Fruit fly (Drosophila melanogaster) whole organism, prepupa: ENCODE data around the gene CG14013.

Experiments used
- Blimp-1 ChIP-seq: fragments of 200-800 bp; sonication (Bioruptor generic); optimal IDR thresholded peaks from 3 replicates; lab custom pipeline; 2017; ENCODE audit warnings: missing biosample characterization, missing genetic modification characterization, mild to moderate bottlenecking, moderate library complexity, missing genetic modification reagents
- CG10631 ChIP-seq: fragments of 200-800 bp; sonication (Bioruptor generic); optimal IDR thresholded peaks from 2 replicates; lab custom pipeline; 2016; ENCODE audit warnings: missing biosample characterization, missing genetic modification characterization
- CG10669 ChIP-seq: fragments of 200-800 bp; sonication (Bioruptor generic); optimal IDR thresholded peaks from 3 replicates; lab custom pipeline; 2018; ENCODE audit warnings: missing biosample characterization, mild to moderate bottlenecking, missing genetic modification characterization, moderate library complexity
- CG11762 ChIP-seq: fragments of 200-800 bp; sonication (Bioruptor generic); optimal IDR thresholded peaks from 3 replicates; lab custom pipeline; 2016; ENCODE audit warnings: missing biosample characterization, missing genetic modification characterization; ENCODE audit not compliant: insufficient read depth
- CG11902 ChIP-seq: fragments of 200-800 bp; sonication (Bioruptor generic); optimal IDR thresholded peaks from 3 replicates; lab custom pipeline; 2016; ENCODE audit warnings: missing biosample characterization, missing genetic modification characterization
- CG15336 ChIP-seq: fragments of 200-800 bp; sonication (Bioruptor generic); IDR thresholded peaks from 2 replicates; pipeline ENCODE4 v1.3.6; 2022; ENCODE audit warnings: missing biosample characterization, missing genetic modification characterization
- CG1621 ChIP-seq: fragments of 200-800 bp; sonication (Bioruptor generic); optimal IDR thresholded peaks from 3 replicates; lab custom pipeline; 2018; ENCODE audit warnings: missing biosample characterization, mild to moderate bottlenecking, missing genetic modification characterization
- CG3032 ChIP-seq: fragments of 200-800 bp; optimal IDR thresholded peaks from 2 replicates; lab custom pipeline; 2019; ENCODE audit warnings: missing biosample characterization, mild to moderate bottlenecking, missing genetic modification characterization, moderate library complexity
- CG32006 ChIP-seq: fragments of 200-800 bp; sonication (Bioruptor generic); optimal IDR thresholded peaks from 3 replicates; lab custom pipeline; 2017; ENCODE audit warnings: missing biosample characterization, mild to moderate bottlenecking, missing genetic modification characterization
- CG34406 ChIP-seq: fragments of 200-800 bp; sonication (Bioruptor generic); optimal IDR thresholded peaks from 3 replicates; lab custom pipeline; 2016; ENCODE audit warnings: missing biosample characterization, missing genetic modification characterization
- CG6163 ChIP-seq: fragments of 200-800 bp; sonication (Bioruptor generic); IDR thresholded peaks from 3 replicates; pipeline ENCODE4 v1.3.6; 2022; ENCODE audit warnings: missing biosample characterization, missing genetic modification characterization
- CG6276 ChIP-seq: fragments of 200-800 bp; sonication (Bioruptor generic); optimal IDR thresholded peaks from 2 replicates; lab custom pipeline; 2017; ENCODE audit warnings: missing biosample characterization, mild to moderate bottlenecking, missing genetic modification characterization
- CG6792 ChIP-seq: fragments of 200-800 bp; sonication (Bioruptor generic); optimal IDR thresholded peaks from 3 replicates; lab custom pipeline; 2016; ENCODE audit warnings: missing biosample characterization, missing genetic modification characterization
- CG6808 ChIP-seq: fragments of 200-800 bp; sonication (Bioruptor generic); optimal IDR thresholded peaks from 3 replicates; lab custom pipeline; 2017; ENCODE audit warnings: missing biosample characterization, missing genetic modification characterization, mild to moderate bottlenecking, moderate library complexity, missing genetic modification reagents
- CG6854 ChIP-seq: fragments of 200-800 bp; sonication (Bioruptor generic); optimal IDR thresholded peaks from 2 replicates; lab custom pipeline; 2017; ENCODE audit warnings: missing biosample characterization, mild to moderate bottlenecking, missing genetic modification characterization
- CG7368 ChIP-seq: fragments of 200-800 bp; sonication (Bioruptor generic); optimal IDR thresholded peaks from 3 replicates; lab custom pipeline; 2016; ENCODE audit warnings: missing biosample characterization, missing genetic modification characterization
- CG8119 ChIP-seq: fragments of 200-800 bp; sonication (Bioruptor generic); IDR thresholded peaks from 3 replicates; pipeline ENCODE4 v1.3.6; 2022; ENCODE audit warnings: missing biosample characterization, missing genetic modification characterization
- CG8319 ChIP-seq: fragments of 200-800 bp; sonication (Bioruptor generic); optimal IDR thresholded peaks from 3 replicates; lab custom pipeline; 2016; ENCODE audit warnings: missing biosample characterization, missing genetic modification characterization
- CG8632 ChIP-seq: fragments of 200-800 bp; sonication (Bioruptor generic); optimal IDR thresholded peaks from 3 replicates; lab custom pipeline; 2016; ENCODE audit warnings: missing biosample characterization, missing genetic modification characterization
- CG9139 ChIP-seq: fragments of 200-800 bp; sonication (Bioruptor generic); optimal IDR thresholded peaks from 3 replicates; lab custom pipeline; 2017; ENCODE audit warnings: missing biosample characterization, mild to moderate bottlenecking, missing genetic modification characterization
- Eip75B ChIP-seq: fragments of 200-800 bp; sonication (Bioruptor generic); optimal IDR thresholded peaks from 3 replicates; lab custom pipeline; 2016; ENCODE audit warnings: missing biosample characterization, missing genetic modification characterization
- Eip93F ChIP-seq: fragments of 200-800 bp; sonication (Bioruptor generic); optimal IDR thresholded peaks from 2 replicates; lab custom pipeline; 2016; ENCODE audit warnings: missing biosample characterization, mild to moderate bottlenecking, missing genetic modification characterization
- Ets21C ChIP-seq: fragments of 200-800 bp; sonication (Bioruptor generic); optimal IDR thresholded peaks from 3 replicates; lab custom pipeline; 2016; ENCODE audit warnings: missing biosample characterization, missing genetic modification characterization
- Ets96B ChIP-seq: fragments of 200-800 bp; optimal IDR thresholded peaks from 2 replicates; lab custom pipeline; 2019; ENCODE audit warnings: missing biosample characterization, mild to moderate bottlenecking, missing genetic modification characterization, moderate library complexity
- Gug ChIP-seq: fragments of 200-800 bp; sonication (Bioruptor generic); IDR thresholded peaks from 2 replicates; pipeline ENCODE4 v1.3.6; 2022; ENCODE audit warnings: missing biosample characterization, missing genetic modification characterization
- Lpt ChIP-seq: fragments of 200-800 bp; sonication (Bioruptor generic); optimal IDR thresholded peaks from 3 replicates; lab custom pipeline; 2016; ENCODE audit warnings: missing biosample characterization, missing genetic modification characterization
- Met ChIP-seq: fragments of 200-800 bp; sonication (Bioruptor generic); optimal IDR thresholded peaks from 3 replicates; lab custom pipeline; 2016; ENCODE audit warnings: missing biosample characterization, missing genetic modification characterization
- Smox ChIP-seq: fragments of 200-800 bp; sonication (Bioruptor generic); optimal IDR thresholded peaks from 3 replicates; lab custom pipeline; 2016; ENCODE audit warnings: missing biosample characterization, missing genetic modification characterization
- Sox102F ChIP-seq: fragments of 200-800 bp; sonication (Bioruptor generic); optimal IDR thresholded peaks from 2 replicates; lab custom pipeline; 2016; ENCODE audit warnings: missing biosample characterization, mild to moderate bottlenecking, missing genetic modification characterization
- Sox15 ChIP-seq: fragments of 200-800 bp; sonication (Bioruptor generic); optimal IDR thresholded peaks from 3 replicates; lab custom pipeline; 2016; ENCODE audit warnings: missing biosample characterization, missing genetic modification characterization
- acj6 ChIP-seq: fragments of 200-800 bp; sonication (Bioruptor generic); optimal IDR thresholded peaks from 3 replicates; lab custom pipeline; 2016; ENCODE audit warnings: missing biosample characterization, missing genetic modification characterization
- cyc ChIP-seq: fragments of 200-800 bp; sonication (Bioruptor generic); optimal IDR thresholded peaks from 3 replicates; lab custom pipeline; 2016; ENCODE audit warnings: missing biosample characterization, missing genetic modification characterization
- eg ChIP-seq: fragments of 200-800 bp; sonication (Bioruptor generic); IDR thresholded peaks from 3 replicates; pipeline ENCODE4 v1.3.6; 2022; ENCODE audit warnings: missing biosample characterization, missing genetic modification characterization
- esn ChIP-seq: fragments of 200-800 bp; sonication (Bioruptor generic); optimal IDR thresholded peaks from 2 replicates; lab custom pipeline; 2016; ENCODE audit warnings: missing biosample characterization, mild to moderate bottlenecking, missing genetic modification characterization, moderate library complexity
- fd85E ChIP-seq: fragments of 200-800 bp; sonication (Bioruptor generic); optimal IDR thresholded peaks from 3 replicates; lab custom pipeline; 2016; ENCODE audit warnings: missing biosample characterization, missing genetic modification characterization
- fkh ChIP-seq: fragments of 200-800 bp; sonication (Bioruptor generic); optimal IDR thresholded peaks from 3 replicates; lab custom pipeline; 2017; ENCODE audit warnings: missing biosample characterization, mild to moderate bottlenecking, missing genetic modification characterization, moderate library complexity
- lz ChIP-seq: fragments of 200-800 bp; sonication (Bioruptor generic); optimal IDR thresholded peaks from 3 replicates; lab custom pipeline; 2016; ENCODE audit warnings: missing biosample characterization, missing genetic modification characterization
- salr ChIP-seq, 2 experiments: fragments of 200-800 bp; sonication (Bioruptor generic); optimal IDR thresholded peaks; 3 replicates each; lab custom pipeline; 2016 to 2018; ENCODE audit warnings: missing biosample characterization in 2 of 2, missing genetic modification characterization in 2 of 2, mild to moderate bottlenecking in 1 of 2
- ss ChIP-seq, 2 experiments: fragments of 200-800 bp; sonication (Bioruptor generic); optimal IDR thresholded peaks; 2 replicates in 1 of 2; 3 replicates in 1 of 2; lab custom pipeline; 2017 to 2018; ENCODE audit warnings: mild to moderate bottlenecking in 2 of 2, missing biosample characterization in 2 of 2, missing genetic modification characterization in 2 of 2, moderate library complexity in 1 of 2
- topi ChIP-seq: fragments of 200-800 bp; sonication (Bioruptor generic); optimal IDR thresholded peaks from 3 replicates; lab custom pipeline; 2016; ENCODE audit warnings: missing biosample characterization, missing genetic modification characterization

CG14013 gene

DNA sequence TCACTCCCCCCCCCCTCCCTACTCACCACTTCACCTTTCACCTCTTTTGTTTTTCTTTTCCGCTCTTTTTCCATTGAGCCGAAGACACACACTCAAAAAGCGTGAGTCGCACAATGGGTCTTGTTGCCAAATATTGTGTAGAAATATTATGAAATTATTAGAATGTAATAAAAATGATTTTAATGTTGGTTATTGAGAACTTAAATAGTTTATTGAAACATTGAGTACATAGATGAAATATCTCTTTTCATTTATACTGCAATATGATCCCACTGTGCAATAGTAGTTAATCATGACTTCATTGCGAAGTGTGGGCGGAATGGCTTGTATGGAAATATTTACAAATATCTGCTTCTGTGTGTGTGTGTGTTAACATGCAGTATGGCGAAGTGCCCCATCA, 13.5 kb upstream of the CG14013 start (continued):
- TF ChIP-seq CG11762 (peak; percentile 4), CG32006 (GFP tag; lab: Kevin White, UChicago) (peak; percentile 60), eg (peak; percentile 91), CG7368 (peak; percentile 2), esn (GFP tag; lab: Kevin White, UChicago) (no peak), CG6163 (peak; percentile 86), Sox102F (GFP tag; lab: Kevin White, UChicago) (no peak), CG6854 (GFP tag; lab: Kevin White, UChicago) (no peak), Blimp-1 (GFP tag; lab: Kevin White, UChicago) (no peak), Eip93F (GFP tag; lab: Kevin White, UChicago) (no peak), Gug (GFP tag; lab: Robert Waterston, UW) (peak; percentile 77), ss (GFP tag; optimal IDR thresholded peaks at IDR 0.05; lab: Kevin White, UChicago) (peak in 1 of 2 experiments; percentile 21), fkh (GFP tag; lab: Kevin White, UChicago) (no peak), CG9139 (GFP tag; lab: Kevin White, UChicago) (peak; percentile 20), Ets21C (GFP tag; lab: Kevin White, UChicago) (no peak)

DNA sequence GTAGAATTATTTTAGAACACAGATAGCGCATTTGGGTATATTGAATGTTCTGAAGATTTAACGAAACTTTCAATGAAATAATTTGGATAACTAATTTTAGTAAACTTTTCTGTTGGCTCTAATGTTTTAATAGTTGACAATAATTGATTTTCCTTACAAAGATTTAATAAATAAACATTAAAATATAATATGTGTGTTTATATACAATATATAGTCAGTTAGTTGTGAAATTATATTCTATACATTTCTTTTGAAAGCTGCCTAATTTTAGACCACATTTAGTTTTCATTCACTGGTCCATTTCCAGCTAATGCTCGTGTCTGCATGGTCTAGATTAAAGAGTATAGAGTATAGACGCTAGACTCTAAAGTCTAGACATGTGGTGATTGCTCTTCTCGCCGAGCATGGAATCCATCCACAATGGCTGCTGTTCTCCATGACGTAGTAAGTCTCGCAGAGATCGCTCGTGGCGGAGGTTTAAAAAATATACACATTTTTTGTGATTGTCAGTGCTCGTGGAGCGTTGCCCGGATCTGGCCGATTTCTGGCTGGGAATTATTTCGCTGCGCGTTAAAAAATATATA, 5.3 kb upstream of the CG14013 start, which contains the start of gene GluRIIB:
Gene GluRIIB (plus strand): TSS at position 534 of the 584 bp plus-strand sequence.
- TF ChIP-seq Met (GFP tag; lab: Kevin White, UChicago) (no peak), Lpt (no peak), Sox15 (GFP tag; lab: Kevin White, UChicago) (no peak), CG1621 (no peak), fd85E (GFP tag; lab: Kevin White, UChicago) (no peak), CG11902 (GFP tag; lab: Kevin White, UChicago) (no peak)

DNA sequence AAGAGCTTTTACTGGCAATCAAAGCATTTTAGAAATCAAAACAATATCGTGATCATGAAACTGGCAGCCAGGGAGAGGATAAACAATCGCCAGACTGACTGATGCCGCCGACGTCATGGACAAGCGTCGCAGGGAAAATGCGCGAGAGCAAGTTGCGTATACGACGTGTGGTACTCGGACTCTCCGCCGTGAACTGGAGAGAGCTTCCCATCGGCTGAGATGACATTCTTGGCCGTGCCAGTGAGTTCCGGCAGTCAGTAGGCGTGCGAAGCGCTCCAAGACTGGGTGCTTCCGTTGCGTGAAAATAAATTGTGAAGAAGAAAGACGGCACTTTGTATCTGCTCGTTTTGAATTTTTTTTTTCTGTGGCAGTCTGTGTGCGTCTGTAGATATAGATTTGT, 1.2 kb upstream of the CG14013 start, which contains the start of gene GluRIIA:
Gene GluRIIA (plus strand): TSS at position 255 of the 400 bp plus-strand sequence.
- TF ChIP-seq eg, result no peak
- TF ChIP-seq CG8632, result no peak
- no peak for TF ChIP-seq CG6854 (GFP tag; lab: Kevin White, UChicago)
- no peak for TF ChIP-seq lz
- no peak for TF ChIP-seq acj6 (GFP tag; lab: Kevin White, UChicago)
- no peak for TF ChIP-seq Lpt
- no peak for TF ChIP-seq topi
- no peak for TF ChIP-seq CG6163
- TF ChIP-seq CG6276 (GFP tag; lab: Kevin White, UChicago), result no peak
- no peak for TF ChIP-seq CG7368

DNA sequence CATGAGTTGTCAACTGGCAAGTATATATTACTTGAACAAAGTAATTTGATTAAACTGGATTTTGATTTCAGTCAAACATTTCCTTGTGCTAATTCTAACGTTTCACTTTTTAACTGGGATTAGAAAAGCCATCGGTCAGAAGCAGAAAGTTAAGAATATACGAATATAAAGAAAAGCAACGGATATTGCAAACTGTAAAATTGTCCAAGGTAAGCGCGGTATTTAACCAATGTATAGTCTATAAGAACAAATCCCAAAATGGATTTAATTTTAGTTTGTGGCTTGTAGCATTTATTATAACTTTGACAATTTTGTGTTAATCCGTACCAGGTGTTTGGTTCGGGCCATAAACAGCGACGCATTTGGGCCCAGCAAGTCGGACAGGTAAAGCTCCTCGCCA, 2.1 kb downstream of the CG14013 start, which contains the start of gene CG18269:
Gene CG18269 (plus strand): TSS at position 301 of the 400 bp plus-strand sequence.
- TF ChIP-seq cyc (GFP tag; lab: Kevin White, UChicago), result no peak
- TF ChIP-seq CG6276 (GFP tag; lab: Kevin White, UChicago), result no peak
- no peak for TF ChIP-seq CG10631 (GFP tag; lab: Kevin White, UChicago)
- no peak for TF ChIP-seq CG3032
- TF ChIP-seq Eip75B (GFP tag; lab: Kevin White, UChicago), result no peak
- no peak for TF ChIP-seq CG8632
- TF ChIP-seq CG6808 (GFP tag; lab: Kevin White, UChicago), result no peak
- no peak for TF ChIP-seq Ets96B (tag; lab: Kevin White, UChicago)
- TF ChIP-seq salr (GFP tag; optimal IDR thresholded peaks at IDR 0.05; lab: Kevin White, UChicago), result no peak
- no peak for TF ChIP-seq lz

DNA sequence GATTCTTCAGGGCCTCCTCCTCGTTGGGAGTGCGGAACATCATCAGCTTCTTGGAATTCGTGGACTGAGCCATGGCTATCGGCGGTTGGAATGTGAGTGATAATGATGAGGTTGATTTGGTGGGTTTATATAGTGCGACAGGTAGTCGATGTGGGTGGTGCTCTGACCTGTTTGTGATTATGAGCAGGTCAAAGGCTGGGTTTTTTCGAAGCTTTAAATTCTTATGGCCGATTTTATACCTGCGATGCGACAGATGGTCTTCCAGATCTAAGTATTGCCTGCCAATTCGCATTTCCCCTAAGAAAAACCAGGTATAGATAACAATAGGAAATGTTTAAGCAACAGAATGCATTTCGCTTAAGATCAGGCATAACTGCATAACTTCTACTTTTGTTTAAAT, 2.9 kb downstream of the CG14013 start, which contains the start of gene CG14014:
Gene CG14014 (minus strand): TSS at position 101 of the 400 bp plus-strand sequence.
- TF ChIP-seq Smox (GFP tag; lab: Kevin White, UChicago) (no peak), CG6792 (GFP tag; lab: Kevin White, UChicago) (no peak), salr (GFP tag; optimal IDR thresholded peaks at IDR 0.05; lab: Kevin White, UChicago) (no peak), CG10669 (GFP tag; lab: Kevin White, UChicago) (no peak), CG6276 (GFP tag; lab: Kevin White, UChicago) (no peak), CG9139 (GFP tag; lab: Kevin White, UChicago) (no peak), Blimp-1 (GFP tag; lab: Kevin White, UChicago) (no peak), Ets21C (GFP tag; lab: Kevin White, UChicago) (no peak), Met (GFP tag; lab: Kevin White, UChicago) (no peak), CG15336 (GFP tag; lab: Robert Waterston, UW) (no peak), CG8119 (GFP tag; lab: Robert Waterston, UW) (no peak), CG34406 (GFP tag; lab: Kevin White, UChicago) (no peak), eg (no peak), CG8319 (no peak), Sox102F (GFP tag; lab: Kevin White, UChicago) (no peak), acj6 (GFP tag; lab: Kevin White, UChicago) (no peak)
